Fruit fly (Drosophila melanogaster) whole organism, embryonic: ENCODE data around the gene Cul3.

Experiments
- BtbVII ChIP-seq: fragments of 200-800 bp; sonication (Bioruptor generic); optimal IDR thresholded peaks from 3 replicates; lab custom pipeline; 2017; ENCODE audit warnings: missing biosample characterization, mild to moderate bottlenecking, missing genetic modification characterization
- CG10565 ChIP-seq: fragments of 200-800 bp; sonication (Bioruptor generic); optimal IDR thresholded peaks from 3 replicates; lab custom pipeline; 2016; ENCODE audit warnings: missing biosample characterization, mild to moderate bottlenecking, missing genetic modification characterization
- CG12155 ChIP-seq: fragments of 200-800 bp; sonication (Bioruptor generic); optimal IDR thresholded peaks from 3 replicates; lab custom pipeline; 2016; ENCODE audit warnings: missing biosample characterization, missing genetic modification characterization
- CG12219 ChIP-seq: fragments of 200-800 bp; sonication (Bioruptor generic); optimal IDR thresholded peaks from 3 replicates; lab custom pipeline; 2018; ENCODE audit warnings: missing biosample characterization, mild to moderate bottlenecking, missing genetic modification characterization
- CG12769 ChIP-seq: fragments of 200-800 bp; sonication (Bioruptor generic); optimal IDR thresholded peaks from 2 replicates; lab custom pipeline; 2019; ENCODE audit warnings: missing biosample characterization, mild to moderate bottlenecking, missing genetic modification characterization, moderate library complexity
- CG13624 ChIP-seq: fragments of 200-800 bp; sonication (Bioruptor generic); optimal IDR thresholded peaks from 2 replicates; lab custom pipeline; 2016; ENCODE audit warnings: missing biosample characterization, missing genetic modification characterization
- CG14710 ChIP-seq: fragments of 200-800 bp; sonication (Bioruptor generic); optimal IDR thresholded peaks from 3 replicates; lab custom pipeline; 2019; ENCODE audit warnings: missing biosample characterization, mild to moderate bottlenecking, missing genetic modification characterization, moderate library complexity
- CG2116 ChIP-seq: fragments of 200-800 bp; sonication (Bioruptor generic); optimal IDR thresholded peaks from 3 replicates; lab custom pipeline; 2018; ENCODE audit warnings: missing biosample characterization, mild to moderate bottlenecking, missing genetic modification characterization
- CG2712 ChIP-seq: fragments of 200-800 bp; optimal IDR thresholded peaks from 3 replicates; lab custom pipeline; 2019; ENCODE audit warnings: missing biosample characterization, mild to moderate bottlenecking, missing genetic modification characterization, moderate library complexity
- CG2889 ChIP-seq: fragments of 200-800 bp; sonication (Bioruptor generic); IDR thresholded peaks from 3 replicates; pipeline ENCODE4 v1.3.6; 2022; ENCODE audit warnings: missing biosample characterization, missing genetic modification characterization
- CG32767 ChIP-seq: fragments of 200-800 bp; sonication (Bioruptor generic); IDR thresholded peaks from 2 replicates; pipeline ENCODE4 v1.3.6; 2022; ENCODE audit warnings: missing biosample characterization, missing genetic modification characterization
- CG4820 ChIP-seq: fragments of 200-800 bp; sonication (Bioruptor generic); optimal IDR thresholded peaks from 3 replicates; lab custom pipeline; 2016; ENCODE audit warnings: missing biosample characterization, missing genetic modification characterization
- CG5180 ChIP-seq: fragments of 200-800 bp; sonication (Bioruptor generic); optimal IDR thresholded peaks from 3 replicates; lab custom pipeline; 2017; ENCODE audit warnings: missing biosample characterization, missing genetic modification characterization, mild to moderate bottlenecking, moderate library complexity, missing genetic modification reagents
- CG8388 ChIP-seq: fragments of 200-800 bp; sonication (Bioruptor generic); optimal IDR thresholded peaks from 2 replicates; lab custom pipeline; 2019; ENCODE audit warnings: missing biosample characterization, mild to moderate bottlenecking, missing genetic modification characterization, moderate library complexity
- CG8944 ChIP-seq: fragments of 200-800 bp; sonication (Bioruptor generic); optimal IDR thresholded peaks from 3 replicates; lab custom pipeline; 2016; ENCODE audit warnings: missing biosample characterization, missing genetic modification characterization
- CTCF ChIP-seq: fragments of 200-800 bp; sonication (Bioruptor generic); optimal IDR thresholded peaks from 2 replicates; lab custom pipeline; 2017; ENCODE audit warnings: missing biosample characterization, mild to moderate bottlenecking, missing genetic modification characterization, moderate library complexity
- Chrac-16 ChIP-seq: fragments of 200-800 bp; sonication (Bioruptor generic); optimal IDR thresholded peaks from 3 replicates; lab custom pipeline; 2016; ENCODE audit warnings: missing biosample characterization, missing genetic modification characterization
- CoRest ChIP-seq: fragments of 200-800 bp; sonication (Bioruptor generic); optimal IDR thresholded peaks from 3 replicates; lab custom pipeline; 2018; ENCODE audit warnings: missing biosample characterization, mild to moderate bottlenecking, missing genetic modification characterization, moderate library complexity
- Dref ChIP-seq: fragments of 200-800 bp; sonication (Bioruptor generic); IDR thresholded peaks from 2 replicates; pipeline ENCODE4 v1.3.6; 2022; ENCODE audit warnings: missing biosample characterization, missing genetic modification characterization
- E2f1 ChIP-seq: fragments of 200-800 bp; sonication (Bioruptor generic); IDR thresholded peaks from 2 replicates; pipeline ENCODE4 v1.3.6; 2022; ENCODE audit warnings: missing biosample characterization, missing genetic modification characterization
- Ets65A ChIP-seq: fragments of 200-800 bp; sonication (Bioruptor generic); peaks from one replicate; lab custom pipeline; 2016; ENCODE audit warnings: missing biosample characterization, missing genetic modification characterization
- Fer2 ChIP-seq: fragments of 200-800 bp; sonication (Bioruptor generic); optimal IDR thresholded peaks from 2 replicates; lab custom pipeline; 2018; ENCODE audit warnings: missing biosample characterization, mild to moderate bottlenecking, missing genetic modification characterization, moderate library complexity
- Gug ChIP-seq: fragments of 200-800 bp; sonication (Bioruptor generic); IDR thresholded peaks from 4 replicates; pipeline ENCODE4 v1.3.6; 2022; ENCODE audit warnings: missing biosample characterization, missing genetic modification characterization
- HLH54F ChIP-seq: fragments of 200-800 bp; sonication (Bioruptor generic); optimal IDR thresholded peaks from 3 replicates; lab custom pipeline; 2016; ENCODE audit warnings: missing biosample characterization, missing genetic modification characterization
- Mrtf ChIP-seq: fragments of 200-800 bp; sonication (Bioruptor generic); IDR thresholded peaks from 3 replicates; pipeline ENCODE4 v1.3.6; 2022; ENCODE audit warnings: missing biosample characterization, missing genetic modification characterization
- Myb ChIP-seq: fragments of 200-800 bp; sonication (Bioruptor generic); optimal IDR thresholded peaks from 2 replicates; lab custom pipeline; 2016; ENCODE audit warnings: missing biosample characterization, missing genetic modification characterization
- NFAT ChIP-seq: fragments of 200-800 bp; sonication (Bioruptor generic); IDR thresholded peaks from 2 replicates; pipeline ENCODE4 v1.3.6; 2022; ENCODE audit warnings: missing biosample characterization, missing genetic modification characterization
- Nf-YA ChIP-seq: fragments of 200-800 bp; sonication (Bioruptor generic); IDR thresholded peaks from 2 replicates; pipeline ENCODE4 v1.3.6; 2022; ENCODE audit warnings: missing biosample characterization, missing genetic modification characterization
- Ravus ChIP-seq: fragments of 200-800 bp; sonication (Bioruptor generic); IDR thresholded peaks from 2 replicates; pipeline ENCODE4 v1.3.6; 2022; ENCODE audit warnings: missing biosample characterization, missing genetic modification characterization
- Scr ChIP-seq: fragments of 200-800 bp; sonication (Bioruptor generic); IDR thresholded peaks from 2 replicates; pipeline ENCODE4 v1.3.6; 2022; ENCODE audit warnings: missing biosample characterization, missing genetic modification characterization; ENCODE audit not compliant: partially characterized antibody
- Sox102F ChIP-seq: fragments of 200-800 bp; sonication (Bioruptor generic); optimal IDR thresholded peaks from 2 replicates; lab custom pipeline; 2018; ENCODE audit warnings: missing biosample characterization, mild to moderate bottlenecking, missing genetic modification characterization, moderate library complexity
- ab ChIP-seq: fragments of 200-800 bp; sonication (Bioruptor generic); optimal IDR thresholded peaks from 2 replicates; lab custom pipeline; 2016; ENCODE audit warnings: missing biosample characterization, missing genetic modification characterization
- bcd ChIP-seq: fragments of 200-800 bp; sonication (Bioruptor generic); optimal IDR thresholded peaks from 2 replicates; lab custom pipeline; 2017; ENCODE audit warnings: missing biosample characterization, mild to moderate bottlenecking, missing genetic modification characterization
- chn ChIP-seq: fragments of 200-800 bp; sonication (Bioruptor generic); optimal IDR thresholded peaks from 2 replicates; lab custom pipeline; 2016; ENCODE audit warnings: missing biosample characterization, missing genetic modification characterization
- dmrt99B ChIP-seq: fragments of 200-800 bp; sonication (Bioruptor generic); optimal IDR thresholded peaks from 2 replicates; lab custom pipeline; 2018; ENCODE audit warnings: missing biosample characterization, mild to moderate bottlenecking, missing genetic modification characterization, moderate library complexity
- gem ChIP-seq: fragments of 200-800 bp; sonication (Bioruptor generic); optimal IDR thresholded peaks from 2 replicates; lab custom pipeline; 2019; ENCODE audit warnings: missing biosample characterization, mild to moderate bottlenecking, missing genetic modification characterization, moderate library complexity
- gro ChIP-seq: fragments of 200-800 bp; sonication (Bioruptor generic); optimal IDR thresholded peaks from 2 replicates; lab custom pipeline; 2016; ENCODE audit warnings: missing biosample characterization, missing genetic modification characterization
- h ChIP-seq: fragments of >200 bp; optimal IDR thresholded peaks from 2 replicates; lab custom pipeline; 2017
- hb ChIP-seq: fragments of 200-800 bp; sonication (Bioruptor generic); IDR thresholded peaks from 3 replicates; pipeline ENCODE4 v1.3.6; 2022; ENCODE audit warnings: missing biosample characterization, missing genetic modification characterization; ENCODE audit not compliant: partially characterized antibody
- jing ChIP-seq: fragments of 200-800 bp; sonication (Bioruptor generic); optimal IDR thresholded peaks from 2 replicates; lab custom pipeline; 2018; ENCODE audit warnings: missing biosample characterization, mild to moderate bottlenecking, missing genetic modification characterization
- phol ChIP-seq: fragments of 200-800 bp; sonication (Bioruptor generic); optimal IDR thresholded peaks from 3 replicates; lab custom pipeline; 2018; ENCODE audit warnings: missing biosample characterization, mild to moderate bottlenecking, missing genetic modification characterization, moderate library complexity
- pnt ChIP-seq: fragments of 200-800 bp; sonication (Bioruptor generic); optimal IDR thresholded peaks from 3 replicates; lab custom pipeline; 2016; ENCODE audit warnings: missing biosample characterization, missing genetic modification characterization
- ranshi ChIP-seq: fragments of 200-800 bp; sonication (Bioruptor generic); IDR thresholded peaks from 2 replicates; pipeline ENCODE4 v1.3.6; 2022; ENCODE audit warnings: missing biosample characterization, missing genetic modification characterization
- repo ChIP-seq: fragments of 200-800 bp; sonication (Bioruptor generic); optimal IDR thresholded peaks from 2 replicates; lab custom pipeline; 2016; ENCODE audit warnings: missing biosample characterization, missing genetic modification characterization
- sd ChIP-seq: fragments of 200-800 bp; sonication (Bioruptor generic); optimal IDR thresholded peaks from 3 replicates; lab custom pipeline; 2018; ENCODE audit warnings: missing biosample characterization, mild to moderate bottlenecking, missing genetic modification characterization, moderate library complexity
- sim ChIP-seq: fragments of 200-800 bp; sonication (Bioruptor generic); IDR thresholded peaks from 2 replicates; pipeline ENCODE4 v1.3.6; 2022; ENCODE audit warnings: missing biosample characterization, missing genetic modification characterization
- slou ChIP-seq: fragments of 200-800 bp; sonication (Bioruptor generic); optimal IDR thresholded peaks from 3 replicates; lab custom pipeline; 2016; ENCODE audit warnings: missing biosample characterization, missing genetic modification characterization
- tio ChIP-seq: fragments of 200-800 bp; sonication (Bioruptor generic); optimal IDR thresholded peaks from 2 replicates; lab custom pipeline; 2017; ENCODE audit warnings: missing biosample characterization, missing genetic modification characterization, inconsistent platforms
- twi ChIP-seq: fragments of 200-800 bp; optimal IDR thresholded peaks from 2 replicates; lab custom pipeline; 2019; ENCODE audit warnings: missing biosample characterization, mild to moderate bottlenecking, missing genetic modification characterization, moderate library complexity
- zfh2 ChIP-seq: fragments of 200-800 bp; sonication (Bioruptor generic); optimal IDR thresholded peaks from 2 replicates; lab custom pipeline; 2016; ENCODE audit warnings: missing biosample characterization, missing genetic modification characterization

Gene Cul3

dm6 chr2L:15248163-15249005 is 23.4 kb downstream of the Cul3 start, which contains the start of gene dao (continued):
- TF ChIP-seq CG32767 (GFP tag; lab: Robert Waterston, UW): no peak
- TF ChIP-seq CG8944 (GFP tag; lab: Kevin White, UChicago): peak; percentile 36
- TF ChIP-seq CG12155 (GFP tag; lab: Kevin White, UChicago): peak; percentile 83
- peak; percentile 26 for TF ChIP-seq CTCF (GFP tag; lab: Kevin White, UChicago)
- no peak for TF ChIP-seq CG12219 (GFP tag; lab: Kevin White, UChicago)
- peak; percentile 77; the same call in 3 of the 4 replicates for TF ChIP-seq Gug (GFP tag; lab: Robert Waterston, UW)
- TF ChIP-seq Fer2 (tag; lab: Kevin White, UChicago): peak; percentile 10
- TF ChIP-seq twi (tag; lab: Kevin White, UChicago): no peak
- TF ChIP-seq Sox102F (GFP tag; lab: Kevin White, UChicago): peak; percentile 54
- no peak for TF ChIP-seq jing (GFP tag; lab: Kevin White, UChicago)
- no peak for TF ChIP-seq bcd (GFP tag; lab: Kevin White, UChicago)
- peak; percentile 45 for TF ChIP-seq zfh2 (GFP tag; lab: Kevin White, UChicago)
- TF ChIP-seq gem (tag; lab: Kevin White, UChicago): peak; percentile 75
- peak; percentile 63 for TF ChIP-seq chn (GFP tag; lab: Kevin White, UChicago)
- peak; percentile 76 for TF ChIP-seq CoRest (tag; lab: Kevin White, UChicago)
- peak; percentile 33 for TF ChIP-seq dmrt99B (tag; lab: Kevin White, UChicago)
- TF ChIP-seq gro (GFP tag; lab: Kevin White, UChicago): no peak
- TF ChIP-seq hb (GFP tag; lab: Robert Waterston, UW): peak; percentile 74
- TF ChIP-seq h (lab: Kevin White, UChicago): no peak
- TF ChIP-seq slou (GFP tag; lab: Kevin White, UChicago): peak; percentile 51
- TF ChIP-seq tio (GFP tag; lab: Kevin White, UChicago): peak; percentile 64
- TF ChIP-seq ab (GFP tag; lab: Kevin White, UChicago): peak; percentile 33
- 0 out of 2 replicates have a peak, but pooled peaks have one; percentile 37 for TF ChIP-seq Dref (GFP tag; lab: Robert Waterston, UW)
- no peak for TF ChIP-seq repo (GFP tag; lab: Kevin White, UChicago)
- peak; percentile 51 for TF ChIP-seq CG14710 (tag; lab: Kevin White, UChicago)
- no peak for TF ChIP-seq sim (GFP tag; lab: Robert Waterston, UW)
- peak; percentile 37 for TF ChIP-seq CG13624
- peak; percentile 52 for TF ChIP-seq Chrac-16 (GFP tag; lab: Kevin White, UChicago)
- TF ChIP-seq Ravus: no peak
- TF ChIP-seq phol (tag; lab: Kevin White, UChicago): peak; percentile 70
- TF ChIP-seq NFAT (GFP tag; lab: Robert Waterston, UW): peak; percentile 40; the same call in 1 of the 2 replicates
- TF ChIP-seq E2f1 (GFP tag; lab: Robert Waterston, UW): peak; percentile 30; the same call in 1 of the 2 replicates
- peak; percentile 37 for TF ChIP-seq CG4820 (GFP tag; lab: Kevin White, UChicago)
- TF ChIP-seq Mrtf (GFP tag; lab: Robert Waterston, UW): peak; percentile 41; the same call in 1 of the 3 replicates
- TF ChIP-seq CG12769 (tag; lab: Kevin White, UChicago): peak; percentile 60
- TF ChIP-seq BtbVII (GFP tag; lab: Kevin White, UChicago): peak; percentile 30
- peak; percentile 22; the same call in 1 of the 2 replicates for TF ChIP-seq Nf-YA (GFP tag; lab: Robert Waterston, UW)
- TF ChIP-seq ranshi: peak; percentile 34; the same call in 1 of the 2 replicates
- no peak for TF ChIP-seq pnt (GFP tag; lab: Kevin White, UChicago)
- peak; percentile 54 for TF ChIP-seq CG2712 (tag; lab: Kevin White, UChicago)
- no peak for TF ChIP-seq CG5180
- TF ChIP-seq Scr (GFP tag; lab: Robert Waterston, UW): peak; percentile 80
- TF ChIP-seq HLH54F (GFP tag; lab: Kevin White, UChicago): peak; percentile 35
- TF ChIP-seq CG2889 (GFP tag; lab: Robert Waterston, UW): peak; percentile 42; the same call in 2 of the 3 replicates
- peak; percentile 97 for TF ChIP-seq Ets65A (GFP tag; lab: Kevin White, UChicago)
- TF ChIP-seq sd (tag; lab: Kevin White, UChicago): no peak
- TF ChIP-seq CG8388: peak; percentile 33
- peak; percentile 28 for TF ChIP-seq CG2116 (GFP tag; lab: Kevin White, UChicago)
- peak; percentile 86 for TF ChIP-seq Myb
- no peak for TF ChIP-seq CG10565 (GFP tag; lab: Kevin White, UChicago)
